Worm (Caenorhabditis elegans) whole organism, L1 larva: Measurements from ENCODE around the gene clec-38.

Experiments
- Y116A8C.19 ChIP-seq: sonication (generic microtip); optimal IDR thresholded peaks from 2 replicates; lab custom pipeline; 2016; ENCODE audit warnings: missing compliant biosample characterization, missing genetic modification characterization, borderline replicate concordance
- nhr-237 ChIP-seq: fragments of 150-350 bp; optimal IDR thresholded peaks from 2 replicates; lab custom pipeline; 2014; ENCODE audit warnings: missing biosample characterization, missing genetic modification characterization
- zag-1 ChIP-seq: fragments of 150-350 bp; optimal IDR thresholded peaks from 2 replicates; lab custom pipeline; 2014; ENCODE audit warnings: missing biosample characterization, missing genetic modification characterization

- no peak for TF ChIP-seq nhr-237 (tag; lab: Kevin White, UChicago)
- TF ChIP-seq Y116A8C.19 (tag; lab: Kevin White, UChicago), result no peak
- no peak for TF ChIP-seq zag-1 (tag; lab: Kevin White, UChicago)
These were observed 5.5 kb downstream of the clec-38 start, which contains the start of gene srz-99 for ce11 chrV:16729961-16730360.
